Fruit fly (Drosophila melanogaster): ENCODE results near the gene CG43131.

Gene CG43131

DNA sequence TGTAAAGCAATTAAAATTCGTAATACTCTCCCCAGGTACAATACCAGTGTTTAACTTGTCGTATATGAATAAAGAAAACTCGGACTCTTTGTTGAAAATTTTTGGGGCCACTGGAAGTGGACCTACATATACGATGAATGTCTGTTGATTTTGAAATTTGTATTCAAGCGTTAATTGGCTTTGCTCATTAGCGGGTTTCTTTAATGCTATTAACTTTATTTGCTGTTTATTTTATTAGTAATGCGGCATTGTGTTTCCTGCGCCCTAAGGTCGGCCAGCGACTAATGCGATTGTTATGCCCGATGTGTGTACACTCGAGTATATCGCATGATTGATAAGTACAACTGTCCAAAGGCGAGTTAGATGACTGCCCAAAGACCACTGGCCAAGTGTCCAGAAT lies 49.7 kb downstream of the CG43131 start:
- TF ChIP-seq h (GFP tag; optimal IDR thresholded peaks at IDR 0.05) (peak; percentile 7), Hr83 (GFP tag; optimal IDR thresholded peaks at IDR 0.05; ENCODE audit: poor library complexity, severe bottlenecking) (no peak), br (GFP tag; optimal IDR thresholded peaks at IDR 0.05) (peak; percentile 1), foxo (GFP tag; optimal IDR thresholded peaks at IDR 0.05) (no peak)

All from whole organism, wandering third instar larva.